Worm (Caenorhabditis elegans): ENCODE results near the gene nspb-9.

DNA sequence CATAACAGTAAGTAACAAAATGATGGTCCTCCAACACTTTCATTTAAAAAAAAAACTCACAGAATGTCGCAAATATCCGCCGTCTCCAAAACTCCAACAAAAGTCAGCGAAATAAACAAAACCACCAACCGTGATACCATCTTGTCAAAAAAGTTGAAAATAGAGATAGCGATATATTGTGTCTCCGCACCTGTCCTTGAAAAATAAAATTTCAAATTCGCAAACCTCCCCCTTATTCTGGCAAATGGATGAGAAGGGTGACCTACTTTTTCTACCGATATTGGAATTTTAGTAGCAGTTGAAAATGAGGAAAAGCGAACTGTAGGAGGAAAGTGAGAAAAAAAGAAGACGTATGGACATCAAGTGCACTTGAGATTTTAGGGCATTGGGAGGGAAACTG is 24.8 kb downstream of the nspb-9 start, which contains the start of gene F19H8.2:
- TF ChIP-seq mxl-3 (GFP tag; optimal IDR thresholded peaks at IDR 0.05) (no peak), unc-62 (GFP tag; optimal IDR thresholded peaks at IDR 0.05 in 1 of 2) (peak in 1 of 2 experiments; percentile 1), unc-62 (tag; optimal IDR thresholded peaks at IDR 0.05) (no peak), ces-1 (GFP tag; optimal IDR thresholded peaks at IDR 0.05) (no peak), unc-130 (GFP tag; optimal IDR thresholded peaks at IDR 0.05) (no peak), lim-7 (GFP tag; IDR thresholded peaks at IDR 0.05) (no peak), nhr-11 (tag; optimal IDR thresholded peaks at IDR 0.05) (no peak), ama-1 (optimal IDR thresholded peaks at IDR 0.05) (no peak), rbr-2 (tag; optimal IDR thresholded peaks at IDR 0.05) (no peak), pha-4 (GFP tag; IDR thresholded peaks at IDR 0.05) (no peak), pha-4 (tag; optimal IDR thresholded peaks at IDR 0.05) (no peak), nhr-25 (tag; optimal IDR thresholded peaks at IDR 0.05; ENCODE audit: borderline replicate concordance, insufficient read depth) (no peak), R02D3.7 (tag; optimal IDR thresholded peaks at IDR 0.05) (no peak), ztf-11 (tag; optimal IDR thresholded peaks at IDR 0.05) (no peak), aly-2 (tag; optimal IDR thresholded peaks at IDR 0.05) (no peak), hlh-30 (tag; optimal IDR thresholded peaks at IDR 0.05; ENCODE audit: insufficient read depth) (no peak)
